Fruit fly (Drosophila melanogaster): ENCODE measurements around the gene CG9743.
A peak's percentile ranks its signal among the peaks of the same experiment; 100 is the strongest.

Gene CG9743

dm6 chr3R:30153864-30154263, 48.9 kb downstream of the CG9743 start (continued):
- no peak for TF ChIP-seq BtbVII (GFP tag; optimal IDR thresholded peaks at IDR 0.05)
- no peak for TF ChIP-seq MTF-1 (GFP tag; optimal IDR thresholded peaks at IDR 0.05; ENCODE audit: borderline replicate concordance)
- no peak for TF ChIP-seq CG31388 (GFP tag; optimal IDR thresholded peaks at IDR 0.05)
- no peak for TF ChIP-seq CG16863 (GFP tag; optimal IDR thresholded peaks at IDR 0.05)
- no peak for TF ChIP-seq CG5180 (GFP tag; optimal IDR thresholded peaks at IDR 0.05)
- TF ChIP-seq crc (GFP tag; optimal IDR thresholded peaks at IDR 0.05) = no peak
- TF ChIP-seq CG10565 (GFP tag; optimal IDR thresholded peaks at IDR 0.05) = no peak
- TF ChIP-seq tin (GFP tag; optimal IDR thresholded peaks at IDR 0.05) = no peak
- peak; percentile 33; the same call in 1 of the 3 replicates for TF ChIP-seq Opbp (GFP tag; IDR thresholded peaks at IDR 0.05; ENCODE audit: partially characterized antibody)
- no peak for TF ChIP-seq CG9727 (GFP tag; optimal IDR thresholded peaks at IDR 0.05)
- no peak for TF ChIP-seq Dad (GFP tag; optimal IDR thresholded peaks at IDR 0.05)
- no peak for TF ChIP-seq CG13424 (tag; optimal IDR thresholded peaks at IDR 0.05)
- no peak for TF ChIP-seq Max (GFP tag; optimal IDR thresholded peaks at IDR 0.05)
- TF ChIP-seq Med (GFP tag) = peak; percentile 36
- no peak for TF ChIP-seq row (GFP tag; IDR thresholded peaks at IDR 0.05)
- no peak for TF ChIP-seq CG17802 (tag; optimal IDR thresholded peaks at IDR 0.05)
- TF ChIP-seq fu2 (GFP tag; optimal IDR thresholded peaks at IDR 0.05) = no peak
- TF ChIP-seq zf30C (GFP tag; optimal IDR thresholded peaks at IDR 0.05) = no peak
- no peak for TF ChIP-seq CG18262 (tag; optimal IDR thresholded peaks at IDR 0.05)
- TF ChIP-seq Meics (GFP tag; optimal IDR thresholded peaks at IDR 0.05) = no peak
- no peak for TF ChIP-seq CG10431 (GFP tag; optimal IDR thresholded peaks at IDR 0.05)
- TF ChIP-seq ssp (GFP tag; IDR thresholded peaks at IDR 0.05) = no peak
- TF ChIP-seq wdn (GFP tag; IDR thresholded peaks at IDR 0.05) = no peak
- no peak for TF ChIP-seq her (GFP tag; optimal IDR thresholded peaks at IDR 0.05)
- no peak for TF ChIP-seq unc-4 (GFP tag; IDR thresholded peaks at IDR 0.05; ENCODE audit: partially characterized antibody)
- no peak for TF ChIP-seq fd102C (GFP tag; optimal IDR thresholded peaks at IDR 0.05)
- TF ChIP-seq rib (GFP tag; IDR thresholded peaks at IDR 0.05) = no peak
- peak; percentile 65; the same call in 2 of the 3 replicates for TF ChIP-seq CG6791 (GFP tag; IDR thresholded peaks at IDR 0.05; ENCODE audit: partially characterized antibody)
- TF ChIP-seq HmgZ (tag; optimal IDR thresholded peaks at IDR 0.05) = no peak
- no peak for TF ChIP-seq gro (GFP tag; optimal IDR thresholded peaks at IDR 0.05)
- no peak for TF ChIP-seq nerfin-2 (GFP tag; IDR thresholded peaks at IDR 0.05; ENCODE audit: partially characterized antibody)
- TF ChIP-seq CG13775 (GFP tag; optimal IDR thresholded peaks at IDR 0.05) = no peak
- 0 out of 2 replicates have a peak, but pooled peaks have one; percentile 24 for TF ChIP-seq CG32532 (GFP tag; IDR thresholded peaks at IDR 0.05)
- no peak for TF ChIP-seq hth (optimal IDR thresholded peaks at IDR 0.05)
- no peak for TF ChIP-seq GATAe (GFP tag; conservative IDR thresholded peaks at IDR 0.05)
- TF ChIP-seq aop (GFP tag; IDR thresholded peaks at IDR 0.05) = no peak
- TF ChIP-seq Deaf1 (tag; optimal IDR thresholded peaks at IDR 0.05) = no peak
- no peak for TF ChIP-seq Bdp1 (GFP tag; optimal IDR thresholded peaks at IDR 0.05)
- TF ChIP-seq Pdp1 (GFP tag; optimal IDR thresholded peaks at IDR 0.05) = no peak
- TF ChIP-seq Poxn (GFP tag; IDR thresholded peaks at IDR 0.05) = no peak
- no peak for TF ChIP-seq sim (GFP tag; IDR thresholded peaks at IDR 0.05)
- TF ChIP-seq gcm2 (GFP tag; optimal IDR thresholded peaks at IDR 0.05) = no peak
- TF ChIP-seq nmo (GFP tag; optimal IDR thresholded peaks at IDR 0.05) = no peak
- no peak for TF ChIP-seq eve (GFP tag; optimal IDR thresholded peaks at IDR 0.05)
- TF ChIP-seq Hr3 (GFP tag; optimal IDR thresholded peaks at IDR 0.05) = no peak
- TF ChIP-seq slp2 (GFP tag; optimal IDR thresholded peaks at IDR 0.05) = no peak
- TF ChIP-seq CG8290 (GFP tag; optimal IDR thresholded peaks at IDR 0.05) = no peak
- TF ChIP-seq CG8290 (tag; optimal IDR thresholded peaks at IDR 0.05) = peak in 1 of 2 experiments; percentile 47
- TF ChIP-seq HLH4C (GFP tag; IDR thresholded peaks at IDR 0.05; ENCODE audit: partially characterized antibody) = peak; percentile 30; the same call in 1 of the 3 replicates
- no peak for TF ChIP-seq CG18476 (GFP tag; optimal IDR thresholded peaks at IDR 0.05)
- TF ChIP-seq tgo (GFP tag; IDR thresholded peaks at IDR 0.05) = no peak
- TF ChIP-seq CG16813 (GFP tag; IDR thresholded peaks at IDR 0.05; ENCODE audit: partially characterized antibody) = 0 out of 3 replicates have a peak, but pooled peaks have one; percentile 29

All from whole organism, embryonic.